Worm (Caenorhabditis elegans) whole organism, early embryonic: ENCODE data around the gene fbxa-105.

ENCODE experiments used
- B0310.2 ChIP-seq: sonication (generic microtip); optimal IDR thresholded peaks from 2 replicates; lab custom pipeline; 2016; ENCODE audit warnings: mild to moderate bottlenecking, missing genetic modification characterization, missing compliant biosample characterization
- F13C5.2 ChIP-seq: sonication (generic microtip); optimal IDR thresholded peaks from 2 replicates; lab custom pipeline; 2017; ENCODE audit warnings: mild to moderate bottlenecking, missing genetic modification characterization, inconsistent platforms, missing compliant biosample characterization
- aly-1 ChIP-seq: sonication (generic microtip); optimal IDR thresholded peaks from 2 replicates; lab custom pipeline; 2016; ENCODE audit warnings: missing genetic modification characterization, missing compliant biosample characterization
- ama-1 ChIP-seq: fragments of 150-350 bp; optimal IDR thresholded peaks from 2 replicates; lab custom pipeline; 2014
- ceh-13 ChIP-seq: fragments of 200-800 bp; sonication (Bioruptor generic); optimal IDR thresholded peaks from 2 replicates; lab custom pipeline; 2018; ENCODE audit warnings: mild to moderate bottlenecking, missing genetic modification characterization, missing compliant biosample characterization
- ceh-36 ChIP-seq: sonication (generic microtip); optimal IDR thresholded peaks from 2 replicates; lab custom pipeline; 2016; ENCODE audit warnings: missing genetic modification characterization, inconsistent platforms, missing compliant biosample characterization
- ets-7 ChIP-seq: sonication (generic microtip); optimal IDR thresholded peaks from 2 replicates; lab custom pipeline; 2016; ENCODE audit warnings: missing genotype, missing genetic modification characterization, missing compliant biosample characterization
- flt-1 ChIP-seq: fragments of 200-800 bp; sonication (Bioruptor generic); IDR thresholded peaks from 2 replicates; pipeline ENCODE4 v1.3.6; 2022; ENCODE audit warnings: missing genetic modification characterization, missing compliant biosample characterization
- hmbx-1 ChIP-seq: sonication (generic microtip); optimal IDR thresholded peaks from 2 replicates; lab custom pipeline; 2016; ENCODE audit warnings: mild to moderate bottlenecking, missing genetic modification characterization, missing compliant biosample characterization
- hmg-4 ChIP-seq: fragments of 200-800 bp; sonication (Bioruptor generic); optimal IDR thresholded peaks from 2 replicates; lab custom pipeline; 2018; ENCODE audit warnings: mild to moderate bottlenecking, missing genetic modification characterization, missing compliant biosample characterization
- hnd-1 ChIP-seq: sonication (generic microtip); optimal IDR thresholded peaks from 2 replicates; lab custom pipeline; 2016; ENCODE audit warnings: missing genetic modification characterization, missing compliant biosample characterization
- pes-1 ChIP-seq: fragments of 200-800 bp; sonication (Bioruptor generic); IDR thresholded peaks from 2 replicates; pipeline ENCODE4 v1.3.6; 2022; ENCODE audit warnings: missing genetic modification reagents, missing genetic modification characterization, missing compliant biosample characterization
- scrt-1 ChIP-seq: fragments of 200-800 bp; sonication (Bioruptor generic); IDR thresholded peaks from 2 replicates; pipeline ENCODE4 v1.3.6; 2022; ENCODE audit warnings: missing genetic modification characterization, missing compliant biosample characterization
- sea-1 ChIP-seq: fragments of 200-800 bp; sonication (Bioruptor generic); conservative IDR thresholded peaks from 2 replicates; pipeline ENCODE4 v1.3.6; 2022; ENCODE audit warnings: missing genetic modification characterization, missing compliant biosample characterization
- tbx-11 ChIP-seq: fragments of 200-800 bp; sonication (Bioruptor generic); IDR thresholded peaks from 2 replicates; pipeline ENCODE4 v1.3.6; 2022; ENCODE audit warnings: missing genetic modification characterization, missing compliant biosample characterization
- tbx-37 ChIP-seq: fragments of 200-800 bp; sonication (Bioruptor generic); conservative IDR thresholded peaks from 2 replicates; pipeline ENCODE4 v1.3.6; 2022; ENCODE audit warnings: missing genetic modification reagents, missing genetic modification characterization, missing compliant biosample characterization
- tra-4 ChIP-seq: sonication (generic microtip); optimal IDR thresholded peaks from 2 replicates; lab custom pipeline; 2017; ENCODE audit warnings: missing genetic modification characterization, missing compliant biosample characterization

fbxa-105 gene

ce11 chrV:7408520-7408919 is 16.7 kb upstream of the fbxa-105 start, which contains the start of gene srt-6:
Gene srt-6 (minus strand): TSS chrV:7408814.
- TF ChIP-seq B0310.2 (tag; lab: Kevin White, UChicago) (no peak), ets-7 (no peak), hnd-1 (tag; lab: Kevin White, UChicago) (no peak), aly-1 (tag; lab: Kevin White, UChicago) (no peak), tbx-37 (GFP tag; lab: Robert Waterston, UW) (no peak), ceh-36 (tag; lab: Kevin White, UChicago) (no peak), tbx-11 (GFP tag; lab: Robert Waterston, UW) (no peak), sea-1 (GFP tag; lab: Robert Waterston, UW) (no peak)

ce11 chrV:7403501-7403900 is 11.7 kb upstream of the fbxa-105 start:
- no peak for TF ChIP-seq flt-1 (GFP tag; lab: Robert Waterston, UW)
- TF ChIP-seq pes-1: no peak
- TF ChIP-seq aly-1 (tag; lab: Kevin White, UChicago): no peak
- TF ChIP-seq sea-1 (GFP tag; lab: Robert Waterston, UW): no peak
- TF ChIP-seq F13C5.2: no peak
- TF ChIP-seq hmg-4: no peak
- no peak for TF ChIP-seq ama-1 (lab: Kevin White, UChicago)

ce11 chrV:7402355-7402754 is 10.5 kb upstream of the fbxa-105 start, which contains the start of gene srj-13:
Gene srj-13 (plus strand): TSS chrV:7402655.
- TF ChIP-seq flt-1 (GFP tag; lab: Robert Waterston, UW): no peak
- no peak for TF ChIP-seq F13C5.2
- no peak for TF ChIP-seq ets-7

ce11 chrV:7400588-7400987 is 8.8 kb upstream of the fbxa-105 start, which contains the start of gene srx-60:
Gene srx-60 (plus strand): TSS chrV:7400888.
- TF ChIP-seq tra-4 (tag; lab: Kevin White, UChicago) (no peak), pes-1 (no peak), flt-1 (GFP tag; lab: Robert Waterston, UW) (no peak), ama-1 (lab: Kevin White, UChicago) (no peak), ceh-13 (GFP tag; lab: Kevin White, UChicago) (no peak), scrt-1 (GFP tag; lab: Robert Waterston, UW) (no peak), hmg-4 (no peak), tbx-11 (GFP tag; lab: Robert Waterston, UW) (no peak), hmbx-1 (no peak)

- TF ChIP-seq F13C5.2: no peak
- no peak for TF ChIP-seq pes-1
- no peak for TF ChIP-seq flt-1 (GFP tag; lab: Robert Waterston, UW)
- TF ChIP-seq tra-4 (tag; lab: Kevin White, UChicago): no peak
- TF ChIP-seq ceh-13 (GFP tag; lab: Kevin White, UChicago): no peak
- no peak for TF ChIP-seq tbx-11 (GFP tag; lab: Robert Waterston, UW)
- no peak for TF ChIP-seq ets-7
- TF ChIP-seq ama-1 (lab: Kevin White, UChicago): no peak
- no peak for TF ChIP-seq hnd-1 (tag; lab: Kevin White, UChicago)
- TF ChIP-seq scrt-1 (GFP tag; lab: Robert Waterston, UW): no peak
- no peak for TF ChIP-seq B0310.2 (tag; lab: Kevin White, UChicago)
Measured at ce11 chrV:7400095-7400494, 8.3 kb upstream of the fbxa-105 start, which contains the start of gene cnc-9. Gene cnc-9 (minus strand): TSS chrV:7400195.

- TF ChIP-seq B0310.2 (tag; lab: Kevin White, UChicago) (no peak), tbx-11 (GFP tag; lab: Robert Waterston, UW) (no peak), ama-1 (lab: Kevin White, UChicago) (no peak), hmg-4 (no peak), sea-1 (GFP tag; lab: Robert Waterston, UW) (no peak), aly-1 (tag; lab: Kevin White, UChicago) (no peak), ceh-36 (tag; lab: Kevin White, UChicago) (no peak), F13C5.2 (no peak), scrt-1 (GFP tag; lab: Robert Waterston, UW) (no peak)
Measured at ce11 chrV:7399202-7399601, 7.4 kb upstream of the fbxa-105 start, which contains the start of gene gst-41. Gene gst-41 (minus strand): TSS chrV:7399302.

- no peak for TF ChIP-seq aly-1 (tag; lab: Kevin White, UChicago)
- TF ChIP-seq flt-1 (GFP tag; lab: Robert Waterston, UW): no peak
- no peak for TF ChIP-seq ets-7
- TF ChIP-seq B0310.2 (tag; lab: Kevin White, UChicago): no peak
- TF ChIP-seq tra-4 (tag; lab: Kevin White, UChicago): no peak
- TF ChIP-seq ceh-36 (tag; lab: Kevin White, UChicago): no peak
- TF ChIP-seq hnd-1 (tag; lab: Kevin White, UChicago): no peak
- no peak for TF ChIP-seq hmbx-1
- no peak for TF ChIP-seq ceh-13 (GFP tag; lab: Kevin White, UChicago)
- no peak for TF ChIP-seq hmg-4
Measured at ce11 chrV:7395359-7395758, 3.5 kb upstream of the fbxa-105 start, which contains the start of gene srx-9. Gene srx-9 (minus strand): TSS chrV:7395459.

- TF ChIP-seq flt-1 (GFP tag; lab: Robert Waterston, UW): no peak
- no peak for TF ChIP-seq ceh-13 (GFP tag; lab: Kevin White, UChicago)
- TF ChIP-seq ceh-36 (tag; lab: Kevin White, UChicago): no peak
- TF ChIP-seq hmg-4: no peak
- TF ChIP-seq hmbx-1: no peak
- no peak for TF ChIP-seq pes-1
- TF ChIP-seq tbx-37 (GFP tag; lab: Robert Waterston, UW): no peak
- TF ChIP-seq B0310.2 (tag; lab: Kevin White, UChicago): no peak
- no peak for TF ChIP-seq ama-1 (lab: Kevin White, UChicago)
- no peak for TF ChIP-seq tbx-11 (GFP tag; lab: Robert Waterston, UW)
- no peak for TF ChIP-seq ets-7
- no peak for TF ChIP-seq F13C5.2
- TF ChIP-seq hnd-1 (tag; lab: Kevin White, UChicago): no peak
- TF ChIP-seq scrt-1 (GFP tag; lab: Robert Waterston, UW): no peak
- no peak for TF ChIP-seq aly-1 (tag; lab: Kevin White, UChicago)
- TF ChIP-seq tra-4 (tag; lab: Kevin White, UChicago): no peak
- no peak for TF ChIP-seq sea-1 (GFP tag; lab: Robert Waterston, UW)
Measured at ce11 chrV:7389771-7390170, 2.1 kb downstream of the fbxa-105 start, which contains the start of gene C02H6.1. Gene C02H6.1 (minus strand): TSS chrV:7389871.
